Fruit fly (Drosophila melanogaster): ENCODE results near the gene CG11584.

CG11584 gene

DNA sequence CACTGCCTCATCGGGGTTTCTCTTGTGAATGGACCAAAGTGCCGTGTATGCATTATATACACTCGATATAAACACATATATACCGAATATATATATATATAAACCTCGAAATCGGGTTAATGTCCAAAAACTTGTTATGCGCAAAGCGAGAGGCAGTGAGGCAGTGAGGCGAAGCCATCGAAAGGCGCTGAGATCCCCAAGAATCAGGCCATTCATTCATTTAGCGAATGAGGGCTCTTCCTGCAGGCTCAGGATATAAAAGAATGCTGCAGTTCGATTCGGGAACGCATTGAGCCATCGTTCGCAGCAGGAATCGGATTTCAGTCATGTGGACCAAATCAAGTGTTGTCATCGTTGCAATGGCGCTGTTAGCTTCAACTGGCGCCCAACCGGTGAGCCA lies 6.1 kb downstream of the CG11584 start, which contains the start of gene CG12481:
Gene CG12481 (plus strand): TSS at position 301 of the 400 bp plus-strand sequence.
- no peak for TF ChIP-seq usp (GFP tag; optimal IDR thresholded peaks at IDR 0.05)
- no peak for TF ChIP-seq CG8478 (optimal IDR thresholded peaks at IDR 0.05)

DNA sequence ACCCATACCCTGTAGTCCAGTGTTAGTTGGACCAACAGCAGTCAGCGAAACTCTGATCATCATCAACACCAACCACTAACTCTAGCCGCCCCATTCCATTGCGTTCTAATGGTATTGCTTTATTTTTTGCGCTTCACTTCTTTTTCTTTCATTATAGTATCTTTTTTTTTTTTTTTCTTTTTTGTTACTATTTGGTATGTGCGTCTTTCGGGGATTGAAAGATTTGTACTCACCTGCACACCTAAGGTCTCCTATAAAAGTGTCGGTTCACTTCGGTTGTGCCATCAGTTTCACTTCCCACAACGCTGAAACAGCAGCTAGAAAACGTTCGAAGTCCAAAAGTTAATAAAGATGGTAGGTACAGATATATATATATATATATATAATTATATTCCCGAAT lies 8.4 kb downstream of the CG11584 start, which contains the start of gene CG11585:
Gene CG11585 (plus strand): TSS at position 301 of the 400 bp plus-strand sequence.
- no peak for TF ChIP-seq usp (GFP tag; optimal IDR thresholded peaks at IDR 0.05)
- TF ChIP-seq EcR (GFP tag; optimal IDR thresholded peaks at IDR 0.05), result no peak
- TF ChIP-seq CG8478 (optimal IDR thresholded peaks at IDR 0.05), result no peak
- no peak for TF ChIP-seq Dll (optimal IDR thresholded peaks at IDR 0.05)
- TF ChIP-seq psq (optimal IDR thresholded peaks at IDR 0.05), result no peak
- no peak for TF ChIP-seq pan (optimal IDR thresholded peaks at IDR 0.05)

- TF ChIP-seq CG8478 (optimal IDR thresholded peaks at IDR 0.05) (no peak), Dll (optimal IDR thresholded peaks at IDR 0.05) (no peak), usp (GFP tag; optimal IDR thresholded peaks at IDR 0.05) (no peak), pan (optimal IDR thresholded peaks at IDR 0.05) (no peak), EcR (GFP tag; optimal IDR thresholded peaks at IDR 0.05) (no peak), psq (optimal IDR thresholded peaks at IDR 0.05) (no peak)
These were observed 11.1 kb downstream of the CG11584 start, which contains the start of gene CG13403 for dm6 chrX:14191918-14192317. CG13403 (minus strand) TSS chrX:14192018.

DNA sequence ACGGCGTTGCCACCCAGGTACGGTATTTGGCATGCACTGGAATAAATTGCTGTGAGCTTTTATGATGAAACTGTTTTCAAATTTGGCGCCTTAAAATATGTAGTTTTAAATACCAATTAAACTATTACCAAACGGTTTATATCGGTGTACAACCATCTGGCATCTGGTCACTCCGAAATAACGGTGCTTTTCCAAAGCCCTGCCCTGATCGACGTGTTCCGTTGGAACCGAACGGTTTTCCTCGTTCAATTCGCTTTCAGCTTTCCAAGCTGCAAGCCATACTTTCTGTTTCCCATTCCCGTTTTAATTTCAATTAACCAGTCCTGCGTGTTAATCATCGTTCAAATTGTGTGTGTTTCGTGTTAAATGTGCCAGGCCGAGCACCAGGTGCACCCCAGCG lies 12.2 kb downstream of the CG11584 start, which contains the start of gene yl:
Gene yl (plus strand): TSS at position 202 of the 400 bp plus-strand sequence.
- TF ChIP-seq psq (optimal IDR thresholded peaks at IDR 0.05) (no peak), pan (optimal IDR thresholded peaks at IDR 0.05) (no peak), CG8478 (optimal IDR thresholded peaks at IDR 0.05) (no peak), Dll (optimal IDR thresholded peaks at IDR 0.05) (no peak), usp (GFP tag; optimal IDR thresholded peaks at IDR 0.05) (no peak), EcR (GFP tag; optimal IDR thresholded peaks at IDR 0.05) (no peak)

DNA sequence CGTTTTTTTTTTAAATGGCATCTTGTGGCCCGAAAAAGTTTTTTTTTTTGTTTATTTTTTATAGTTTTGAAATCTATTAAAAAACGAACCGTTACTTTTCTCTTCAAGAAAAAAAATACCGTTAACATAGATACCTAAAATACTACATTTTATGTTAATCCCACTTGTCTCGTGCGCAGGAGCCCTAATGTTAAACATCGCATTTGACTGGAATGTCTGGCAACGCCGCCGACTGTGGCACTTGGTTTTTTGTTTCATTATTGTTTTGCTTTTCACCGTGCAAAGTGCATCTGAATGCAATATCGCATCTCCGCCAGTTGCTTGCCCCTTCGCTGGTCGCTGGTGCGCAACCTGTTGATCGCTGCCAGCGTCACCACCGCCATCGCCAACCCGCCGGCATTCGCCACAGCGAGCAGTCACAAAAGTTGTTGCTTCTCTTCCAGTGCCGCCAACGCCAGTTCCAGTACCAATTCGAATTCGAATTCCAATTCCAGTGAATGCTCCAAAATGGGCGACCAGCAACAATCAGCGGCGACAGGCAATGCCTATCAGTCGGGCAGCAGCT lies 19.2 kb downstream of the CG11584 start, which contains the start of gene CG11590:
Gene CG11590 (plus strand): TSS at position 212 of the 565 bp plus-strand sequence.
- TF ChIP-seq pan (optimal IDR thresholded peaks at IDR 0.05), result no peak
- no peak for TF ChIP-seq CG8478 (optimal IDR thresholded peaks at IDR 0.05)
- no peak for TF ChIP-seq usp (GFP tag; optimal IDR thresholded peaks at IDR 0.05)
- no peak for TF ChIP-seq EcR (GFP tag; optimal IDR thresholded peaks at IDR 0.05)
- no peak for TF ChIP-seq Dll (optimal IDR thresholded peaks at IDR 0.05)
- no peak for TF ChIP-seq psq (optimal IDR thresholded peaks at IDR 0.05)

dm6 chrX:14201178-14201577 lies 20.4 kb downstream of the CG11584 start, which contains the start of gene Prp16:
Prp16 (plus strand) TSS chrX:14201362.
- TF ChIP-seq pan (optimal IDR thresholded peaks at IDR 0.05) (no peak), CG8478 (optimal IDR thresholded peaks at IDR 0.05) (no peak), psq (optimal IDR thresholded peaks at IDR 0.05) (no peak), EcR (GFP tag; optimal IDR thresholded peaks at IDR 0.05) (no peak), usp (GFP tag; optimal IDR thresholded peaks at IDR 0.05) (no peak), Dll (optimal IDR thresholded peaks at IDR 0.05) (no peak)

dm6 chrX:14208426-14209208 lies 27.8 kb downstream of the CG11584 start:
- no peak for TF ChIP-seq CG8478 (optimal IDR thresholded peaks at IDR 0.05)
- TF ChIP-seq Dll (optimal IDR thresholded peaks at IDR 0.05), result no peak
- TF ChIP-seq pan (optimal IDR thresholded peaks at IDR 0.05), result no peak

dm6 chrX:14209209-14209781 lies 28.5 kb downstream of the CG11584 start:
- no peak for TF ChIP-seq usp (GFP tag; optimal IDR thresholded peaks at IDR 0.05)
- no peak for TF ChIP-seq EcR (GFP tag; optimal IDR thresholded peaks at IDR 0.05)
- no peak for TF ChIP-seq psq (optimal IDR thresholded peaks at IDR 0.05)
- TF ChIP-seq pan (optimal IDR thresholded peaks at IDR 0.05), result no peak
- no peak for TF ChIP-seq Dll (optimal IDR thresholded peaks at IDR 0.05)
- TF ChIP-seq CG8478 (optimal IDR thresholded peaks at IDR 0.05), result no peak

DNA sequence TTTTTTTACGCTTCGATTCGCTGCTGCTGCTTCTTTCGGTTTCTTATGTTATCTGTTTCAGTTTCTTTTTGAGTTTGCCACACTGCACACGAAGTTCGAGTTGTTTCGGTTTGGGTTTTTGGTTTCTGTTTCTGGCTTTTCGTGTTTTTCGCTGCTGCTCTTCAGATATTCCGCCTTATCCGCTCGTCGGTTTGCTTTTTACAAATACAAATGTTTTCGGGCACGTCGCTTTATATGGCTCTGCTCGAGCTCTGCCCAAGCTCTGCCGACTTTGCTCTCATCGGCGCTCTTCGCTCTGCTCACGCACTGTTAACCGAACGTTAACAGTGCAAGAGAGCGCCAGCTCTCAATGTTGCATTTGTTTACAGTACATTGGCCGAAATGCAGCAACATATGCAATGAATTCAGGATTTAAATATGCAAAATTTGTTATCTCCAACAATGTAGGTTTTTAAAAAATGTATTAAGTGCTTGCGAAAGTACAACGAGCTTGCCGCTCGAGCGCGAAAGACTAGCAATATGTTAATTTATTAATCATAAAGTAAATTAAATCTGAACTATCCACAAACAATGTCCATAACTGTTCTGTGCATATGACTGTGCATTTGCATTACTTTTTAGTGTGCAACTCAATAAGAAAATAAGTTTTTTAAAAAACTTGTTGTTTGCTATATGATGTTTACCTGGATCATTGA lies 30.6 kb downstream of the CG11584 start:
- TF ChIP-seq Dll (optimal IDR thresholded peaks at IDR 0.05), result peak; percentile 47
- TF ChIP-seq psq (optimal IDR thresholded peaks at IDR 0.05), result no peak

DNA sequence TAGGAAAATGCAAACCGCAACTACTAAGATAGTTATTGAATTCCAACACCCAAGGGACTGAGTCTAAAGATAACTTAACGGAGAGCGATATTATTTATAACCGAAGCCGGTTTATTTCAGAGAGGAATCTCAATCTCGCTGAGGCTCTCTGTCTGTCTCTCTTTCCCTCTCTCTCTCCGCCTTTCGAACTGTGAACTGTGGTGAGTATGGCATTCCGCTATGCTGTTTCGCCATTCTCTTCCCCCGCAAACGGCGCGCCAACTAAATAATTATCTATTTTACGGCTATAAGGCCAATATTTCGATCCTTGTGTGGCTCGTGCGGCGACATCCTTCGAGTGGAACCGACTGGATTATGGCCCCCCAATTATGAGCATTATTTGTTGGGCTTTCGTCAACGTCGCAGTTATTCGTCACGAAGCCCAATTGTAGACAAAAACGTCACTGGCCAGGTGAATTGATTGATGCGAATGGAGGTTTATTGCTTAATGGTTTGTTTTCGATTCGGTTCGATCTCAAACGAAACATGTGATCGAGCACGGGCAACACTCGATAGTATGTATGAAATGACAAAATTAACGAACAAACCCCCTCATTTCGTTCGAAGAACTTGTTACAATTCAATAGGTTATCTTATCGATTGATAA lies 31.4 kb downstream of the CG11584 start:
- TF ChIP-seq Dll (optimal IDR thresholded peaks at IDR 0.05), result no peak
- no peak for TF ChIP-seq CG8478 (optimal IDR thresholded peaks at IDR 0.05)
- no peak for TF ChIP-seq EcR (GFP tag; optimal IDR thresholded peaks at IDR 0.05)
- no peak for TF ChIP-seq usp (GFP tag; optimal IDR thresholded peaks at IDR 0.05)
- no peak for TF ChIP-seq pan (optimal IDR thresholded peaks at IDR 0.05)
- no peak for TF ChIP-seq psq (optimal IDR thresholded peaks at IDR 0.05)

dm6 chrX:14213509-14214154 lies 32.8 kb downstream of the CG11584 start:
- TF ChIP-seq CG8478 (optimal IDR thresholded peaks at IDR 0.05), result no peak
- TF ChIP-seq psq (optimal IDR thresholded peaks at IDR 0.05), result no peak
- TF ChIP-seq usp (GFP tag; optimal IDR thresholded peaks at IDR 0.05), result no peak
- no peak for TF ChIP-seq Dll (optimal IDR thresholded peaks at IDR 0.05)
- no peak for TF ChIP-seq EcR (GFP tag; optimal IDR thresholded peaks at IDR 0.05)
- no peak for TF ChIP-seq pan (optimal IDR thresholded peaks at IDR 0.05)
